Worm (Caenorhabditis elegans): ENCODE measurements around the gene fbxa-214.

fbxa-214 gene

ce11 chrV:6053188-6053687 is 16.6 kb downstream of the fbxa-214 start, which contains the start of gene seip-1:
TSS of gene seip-1 (minus strand) at chrV:6053238.
- TF ChIP-seq scrt-1 (GFP tag; IDR thresholded peaks at IDR 0.05) (no peak), flt-1 (GFP tag; IDR thresholded peaks at IDR 0.05) (0 out of 2 replicates have a peak, but pooled peaks have one; percentile 20), hmg-4 (GFP tag; optimal IDR thresholded peaks at IDR 0.05) (no peak), tbx-11 (GFP tag; IDR thresholded peaks at IDR 0.05) (no peak), hnd-1 (tag; optimal IDR thresholded peaks at IDR 0.05) (no peak), ceh-13 (GFP tag; optimal IDR thresholded peaks at IDR 0.05) (no peak), B0310.2 (tag; optimal IDR thresholded peaks at IDR 0.05) (no peak), ama-1 (optimal IDR thresholded peaks at IDR 0.05) (no peak), ceh-36 (tag; optimal IDR thresholded peaks at IDR 0.05) (no peak), hmbx-1 (tag; optimal IDR thresholded peaks at IDR 0.05) (no peak), F13C5.2 (tag; optimal IDR thresholded peaks at IDR 0.05) (peak; percentile 35), ets-7 (tag; optimal IDR thresholded peaks at IDR 0.05) (peak; percentile 74), sea-1 (GFP tag; conservative IDR thresholded peaks at IDR 0.05) (no peak), pes-1 (GFP tag; IDR thresholded peaks at IDR 0.05) (no peak)

ce11 chrV:6051159-6051558 is 18.7 kb downstream of the fbxa-214 start, which contains the start of gene jamp-1:
TSS of gene jamp-1 (minus strand) at chrV:6051259.
- TF ChIP-seq aly-1 (tag; optimal IDR thresholded peaks at IDR 0.05) (no peak), scrt-1 (GFP tag; IDR thresholded peaks at IDR 0.05) (0 out of 2 replicates have a peak, but pooled peaks have one; percentile 17)

ce11 chrV:6047818-6048217 is 22.1 kb downstream of the fbxa-214 start, which contains the start of gene pgap-3:
TSS of gene pgap-3 (minus strand) at chrV:6047918.
- TF ChIP-seq ceh-13 (GFP tag; optimal IDR thresholded peaks at IDR 0.05) = no peak
- no peak for TF ChIP-seq ets-7 (tag; optimal IDR thresholded peaks at IDR 0.05)
- no peak for TF ChIP-seq hnd-1 (tag; optimal IDR thresholded peaks at IDR 0.05)
- TF ChIP-seq aly-1 (tag; optimal IDR thresholded peaks at IDR 0.05) = no peak
- TF ChIP-seq flt-1 (GFP tag; IDR thresholded peaks at IDR 0.05) = no peak
- TF ChIP-seq hmg-4 (GFP tag; optimal IDR thresholded peaks at IDR 0.05) = no peak
- no peak for TF ChIP-seq ceh-36 (tag; optimal IDR thresholded peaks at IDR 0.05)
- no peak for TF ChIP-seq pes-1 (GFP tag; IDR thresholded peaks at IDR 0.05)
- TF ChIP-seq ama-1 (optimal IDR thresholded peaks at IDR 0.05) = no peak
- TF ChIP-seq B0310.2 (tag; optimal IDR thresholded peaks at IDR 0.05) = no peak
- no peak for TF ChIP-seq sea-1 (GFP tag; conservative IDR thresholded peaks at IDR 0.05)
- TF ChIP-seq F13C5.2 (tag; optimal IDR thresholded peaks at IDR 0.05) = no peak
- no peak for TF ChIP-seq tra-4 (tag; optimal IDR thresholded peaks at IDR 0.05)
- no peak for TF ChIP-seq hmbx-1 (tag; optimal IDR thresholded peaks at IDR 0.05)
- no peak for TF ChIP-seq scrt-1 (GFP tag; IDR thresholded peaks at IDR 0.05)
- TF ChIP-seq tbx-11 (GFP tag; IDR thresholded peaks at IDR 0.05) = no peak
- no peak for TF ChIP-seq tbx-37 (GFP tag; conservative IDR thresholded peaks at IDR 0.05)

ce11 chrV:6044853-6045594 is 24.8 kb downstream of the fbxa-214 start, which contains the start of gene R01B10.3:
TSS of gene R01B10.3 (minus strand) at chrV:6045129.
- TF ChIP-seq sea-1 (GFP tag; conservative IDR thresholded peaks at IDR 0.05) (peak; percentile 59; the same call in 1 of the 2 replicates), tbx-37 (GFP tag; conservative IDR thresholded peaks at IDR 0.05) (no peak)

ce11 chrV:6044448-6044847 is 25.4 kb downstream of the fbxa-214 start:
- TF ChIP-seq hnd-1 (tag; optimal IDR thresholded peaks at IDR 0.05) (no peak), sea-1 (GFP tag; conservative IDR thresholded peaks at IDR 0.05) (no peak), B0310.2 (tag; optimal IDR thresholded peaks at IDR 0.05) (no peak), tra-4 (tag; optimal IDR thresholded peaks at IDR 0.05) (no peak), pes-1 (GFP tag; IDR thresholded peaks at IDR 0.05) (no peak), ceh-36 (tag; optimal IDR thresholded peaks at IDR 0.05) (no peak), tbx-37 (GFP tag; conservative IDR thresholded peaks at IDR 0.05) (no peak), F13C5.2 (tag; optimal IDR thresholded peaks at IDR 0.05) (no peak), scrt-1 (GFP tag; IDR thresholded peaks at IDR 0.05) (no peak), aly-1 (tag; optimal IDR thresholded peaks at IDR 0.05) (no peak)

- no peak for TF ChIP-seq ceh-36 (tag; optimal IDR thresholded peaks at IDR 0.05)
- TF ChIP-seq hmg-4 (GFP tag; optimal IDR thresholded peaks at IDR 0.05) = no peak
- TF ChIP-seq F13C5.2 (tag; optimal IDR thresholded peaks at IDR 0.05) = peak; percentile 56
These were observed 26.3 kb downstream of the fbxa-214 start, which contains the start of gene cpi-2 for ce11 chrV:6043275-6044271. TSS of gene cpi-2 (plus strand) at chrV:6044062.

- TF ChIP-seq pes-1 (GFP tag; IDR thresholded peaks at IDR 0.05) (no peak), ama-1 (optimal IDR thresholded peaks at IDR 0.05) (no peak), F13C5.2 (tag; optimal IDR thresholded peaks at IDR 0.05) (no peak), ets-7 (tag; optimal IDR thresholded peaks at IDR 0.05) (no peak), ceh-13 (GFP tag; optimal IDR thresholded peaks at IDR 0.05) (no peak), B0310.2 (tag; optimal IDR thresholded peaks at IDR 0.05) (no peak), scrt-1 (GFP tag; IDR thresholded peaks at IDR 0.05) (no peak), hmbx-1 (tag; optimal IDR thresholded peaks at IDR 0.05) (no peak)
These were observed 28.5 kb downstream of the fbxa-214 start, which contains the start of gene R01B10.2 for ce11 chrV:6041375-6041774. TSS of gene R01B10.2 (minus strand) at chrV:6041475.

All from whole organism, early embryonic.